Fruit fly (Drosophila melanogaster) whole organism, adult: ENCODE results near the gene Cyp12a4.

ENCODE experiments used
- CG11617 ChIP-seq: fragments of 200-800 bp; sonication (Bioruptor generic); optimal IDR thresholded peaks from 2 replicates; lab custom pipeline; 2017; ENCODE audit warnings: mild to moderate bottlenecking, missing biosample characterization, missing genetic modification reagents, missing genetic modification characterization
- CG12768 ChIP-seq: fragments of 200-800 bp; sonication (Bioruptor generic); optimal IDR thresholded peaks from 2 replicates; lab custom pipeline; 2017; ENCODE audit warnings: missing biosample characterization, missing genetic modification characterization, mild to moderate bottlenecking, moderate library complexity, missing genetic modification reagents
- CG14711 ChIP-seq: fragments of 200-800 bp; sonication (Bioruptor generic); optimal IDR thresholded peaks from 2 replicates; lab custom pipeline; 2018; ENCODE audit warnings: missing biosample characterization, mild to moderate bottlenecking, missing genetic modification characterization, moderate library complexity
- CG1620 ChIP-seq: fragments of 200-800 bp; sonication (Bioruptor generic); optimal IDR thresholded peaks from 2 replicates; lab custom pipeline; 2016; ENCODE audit warnings: missing biosample characterization, missing genetic modification characterization
- CG33017 ChIP-seq: fragments of 200-800 bp; sonication (Bioruptor generic); optimal IDR thresholded peaks from 2 replicates; lab custom pipeline; 2018; ENCODE audit warnings: missing biosample characterization, mild to moderate bottlenecking, missing genetic modification characterization, moderate library complexity
- CG5204 ChIP-seq: fragments of 200-800 bp; sonication (Bioruptor generic); optimal IDR thresholded peaks from 2 replicates; lab custom pipeline; 2016; ENCODE audit warnings: missing biosample characterization, missing genetic modification characterization
- CG7045 ChIP-seq: fragments of 200-800 bp; sonication (Bioruptor generic); optimal IDR thresholded peaks from 2 replicates; lab custom pipeline; 2017; ENCODE audit warnings: missing biosample characterization, mild to moderate bottlenecking, missing genetic modification characterization
- CG7101 ChIP-seq: fragments of 200-800 bp; sonication (Bioruptor generic); optimal IDR thresholded peaks from 2 replicates; lab custom pipeline; 2018; ENCODE audit warnings: missing biosample characterization, mild to moderate bottlenecking, missing genetic modification characterization, moderate library complexity
- Clk ChIP-seq: fragments of 200-800 bp; sonication (Bioruptor generic); optimal IDR thresholded peaks from 2 replicates; lab custom pipeline; 2017; ENCODE audit warnings: missing biosample characterization, missing genetic modification characterization
- Crg-1 ChIP-seq: fragments of 200-800 bp; sonication (Bioruptor generic); optimal IDR thresholded peaks from 2 replicates; lab custom pipeline; 2016; ENCODE audit warnings: missing biosample characterization, missing genetic modification characterization
- Hr96 ChIP-seq: fragments of 200-800 bp; sonication (Bioruptor generic); optimal IDR thresholded peaks from 2 replicates; lab custom pipeline; 2016; ENCODE audit warnings: missing biosample characterization, missing genetic modification characterization
- Mnt ChIP-seq: fragments of 200-800 bp; sonication (Bioruptor generic); optimal IDR thresholded peaks from 2 replicates; lab custom pipeline; 2016; ENCODE audit warnings: missing biosample characterization, mild to moderate bottlenecking, missing genetic modification characterization
- bab1 ChIP-seq: fragments of 200-800 bp; sonication (Bioruptor generic); optimal IDR thresholded peaks from 3 replicates; lab custom pipeline; 2019; ENCODE audit warnings: missing biosample characterization, mild to moderate bottlenecking, missing genetic modification characterization, moderate library complexity
- cic ChIP-seq: fragments of 200-800 bp; sonication (Bioruptor generic); optimal IDR thresholded peaks from 2 replicates; lab custom pipeline; 2017; ENCODE audit warnings: missing biosample characterization, mild to moderate bottlenecking, missing genetic modification characterization, moderate library complexity
- cnc ChIP-seq, 2 experiments: fragments of >200 bp; optimal IDR thresholded peaks; 2 replicates each; lab custom pipeline; 2017
- kay ChIP-seq: fragments of 200-800 bp; sonication (Bioruptor generic); peaks from one replicate; lab custom pipeline; 2016; ENCODE audit warnings: missing biosample characterization, missing genetic modification characterization, borderline replicate concordance
- ovo ChIP-seq: fragments of 200-800 bp; sonication (Bioruptor generic); optimal IDR thresholded peaks from 2 replicates; lab custom pipeline; 2016; ENCODE audit warnings: missing biosample characterization, missing genetic modification characterization
- pad ChIP-seq: fragments of 200-800 bp; sonication (Bioruptor generic); optimal IDR thresholded peaks from 3 replicates; lab custom pipeline; 2017; ENCODE audit warnings: missing biosample characterization, missing genetic modification characterization, mild to moderate bottlenecking, moderate library complexity, missing genetic modification reagents
- tj ChIP-seq: fragments of 200-800 bp; sonication (Bioruptor generic); optimal IDR thresholded peaks from 3 replicates; lab custom pipeline; 2017; ENCODE audit warnings: missing biosample characterization, mild to moderate bottlenecking, missing genetic modification characterization, moderate library complexity
- toe ChIP-seq: fragments of 200-800 bp; sonication (Bioruptor generic); optimal IDR thresholded peaks from 2 replicates; lab custom pipeline; 2016; ENCODE audit warnings: missing biosample characterization, missing genetic modification characterization

The Cyp12a4 gene

DNA sequence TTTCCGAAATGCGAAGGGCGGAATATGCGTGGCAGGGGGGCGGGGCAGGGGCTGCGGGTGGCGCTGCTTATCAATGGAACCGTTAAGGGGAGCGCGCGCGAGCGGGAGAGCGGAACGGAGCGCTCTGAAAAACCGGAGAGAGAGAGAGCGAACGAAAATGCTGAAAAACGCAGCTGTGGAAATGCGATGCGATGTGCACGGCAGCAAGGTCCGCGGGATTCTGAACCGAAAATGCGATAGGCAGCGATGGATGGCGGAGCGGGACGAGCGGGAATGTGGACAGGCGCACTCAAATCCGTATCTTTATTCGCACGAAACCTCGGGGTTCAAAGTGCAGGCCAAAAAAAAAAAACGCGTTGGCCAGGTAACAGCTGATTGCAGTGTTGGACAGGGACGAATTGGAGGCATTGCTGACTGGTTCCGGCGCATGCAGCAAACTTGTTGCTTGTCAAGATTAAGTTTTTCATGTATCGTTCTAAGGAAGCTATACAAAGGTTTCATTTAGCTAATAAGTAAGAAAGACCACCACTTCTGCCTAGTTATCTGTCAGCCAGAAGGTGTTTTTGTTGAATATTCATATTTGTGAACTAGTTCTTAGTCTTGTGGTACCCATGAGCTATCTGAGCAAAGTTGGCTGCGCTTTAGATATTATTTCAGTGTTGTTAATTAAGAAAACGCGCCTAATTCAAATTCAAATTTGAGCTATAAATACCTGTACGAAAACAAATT, 12.7 kb downstream of the Cyp12a4 start, which contains the start of gene Ppcs:
Ppcs (minus strand) TSS at position 400 of the 729 bp plus-strand sequence.
- peak; percentile 90 for TF ChIP-seq CG11617
- TF ChIP-seq CG5204 (GFP tag; lab: Kevin White, UChicago), result peak; percentile 90
- TF ChIP-seq CG33017 (tag; lab: Kevin White, UChicago), result peak; percentile 35
- peak; percentile 89 for TF ChIP-seq toe (GFP tag; lab: Kevin White, UChicago)
- TF ChIP-seq Mnt (GFP tag; lab: Kevin White, UChicago), result peak; percentile 91
- peak; percentile 60 for TF ChIP-seq kay
- TF ChIP-seq cnc (optimal IDR thresholded peaks at IDR 0.05; lab: Kevin White, UChicago), result no peak
- peak; percentile 90 for TF ChIP-seq cic (GFP tag; lab: Kevin White, UChicago)
- TF ChIP-seq Clk (GFP tag; lab: Kevin White, UChicago), result peak; percentile 84
- peak; percentile 78 for TF ChIP-seq CG7101 (tag; lab: Kevin White, UChicago)
- peak; percentile 94 for TF ChIP-seq CG12768 (GFP tag; lab: Kevin White, UChicago)
- peak; percentile 73 for TF ChIP-seq CG7045 (GFP tag; lab: Kevin White, UChicago)
- TF ChIP-seq tj (GFP tag; lab: Kevin White, UChicago), result peak; percentile 74
- peak; percentile 83 for TF ChIP-seq bab1 (GFP tag; lab: Kevin White, UChicago)
- TF ChIP-seq ovo (GFP tag; lab: Kevin White, UChicago), result peak; percentile 89
- peak; percentile 95 for TF ChIP-seq Crg-1
- peak; percentile 75 for TF ChIP-seq CG14711 (tag; lab: Kevin White, UChicago)
- TF ChIP-seq pad (GFP tag; lab: Kevin White, UChicago), result peak; percentile 81
- peak; percentile 87 for TF ChIP-seq CG1620 (GFP tag; lab: Kevin White, UChicago)
- TF ChIP-seq Hr96 (GFP tag; lab: Kevin White, UChicago), result peak; percentile 93

dm6 chr3R:19150856-19151651, 16.1 kb downstream of the Cyp12a4 start:
- TF ChIP-seq cnc (optimal IDR thresholded peaks at IDR 0.05; lab: Kevin White, UChicago), result no peak
- TF ChIP-seq CG11617, result no peak
- peak; percentile 39 for TF ChIP-seq kay
- no peak for TF ChIP-seq Hr96 (GFP tag; lab: Kevin White, UChicago)
- no peak for TF ChIP-seq CG1620 (GFP tag; lab: Kevin White, UChicago)
- TF ChIP-seq tj (GFP tag; lab: Kevin White, UChicago), result peak; percentile 14
- TF ChIP-seq CG14711 (tag; lab: Kevin White, UChicago), result no peak
- no peak for TF ChIP-seq ovo (GFP tag; lab: Kevin White, UChicago)

DNA sequence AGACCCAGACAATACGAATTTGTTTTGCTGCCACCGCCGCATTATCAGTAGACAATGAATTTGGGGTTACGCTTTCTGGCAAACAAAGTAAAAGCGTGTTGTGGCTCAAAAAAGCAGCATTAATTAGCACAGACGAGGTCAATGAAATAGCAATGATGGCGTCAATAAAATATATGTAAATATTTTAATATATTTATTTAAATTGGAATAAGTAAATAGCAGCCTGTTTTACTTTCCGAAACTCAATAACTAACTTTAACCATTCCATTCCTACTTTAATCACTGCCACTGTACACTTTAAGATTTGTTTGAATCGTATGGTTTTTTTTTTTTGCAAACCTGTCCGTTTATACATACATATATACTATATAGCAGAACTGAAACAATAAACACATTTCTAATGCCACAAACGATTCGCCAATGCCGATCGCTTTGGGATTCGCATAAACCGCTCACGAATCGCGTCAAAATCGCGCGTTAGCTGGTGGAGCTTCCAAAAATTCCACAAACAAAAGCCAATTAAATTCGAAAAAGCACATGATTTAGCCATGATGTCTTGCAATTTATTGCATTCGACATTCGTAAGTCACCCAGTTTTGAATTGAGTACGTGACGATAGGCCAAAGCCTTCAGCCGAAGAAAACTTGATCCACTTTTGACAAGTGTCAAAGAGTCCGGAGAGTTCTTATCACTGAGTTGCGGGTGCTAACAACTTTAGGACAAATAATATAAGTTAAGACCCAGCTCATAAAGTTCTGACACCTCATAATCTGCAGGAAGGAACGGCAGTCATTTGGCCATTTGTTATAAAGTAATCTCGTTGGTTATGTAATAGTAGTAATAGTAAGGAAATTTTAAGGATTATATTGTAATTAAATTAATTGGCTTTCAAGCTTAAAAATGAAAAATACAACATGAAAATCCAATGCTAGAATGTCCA, 17.2 kb downstream of the Cyp12a4 start:
- TF ChIP-seq kay (peak; percentile 69), CG7045 (GFP tag; lab: Kevin White, UChicago) (no peak), CG7101 (tag; lab: Kevin White, UChicago) (no peak), CG33017 (tag; lab: Kevin White, UChicago) (peak; percentile 19), tj (GFP tag; lab: Kevin White, UChicago) (no peak)

DNA sequence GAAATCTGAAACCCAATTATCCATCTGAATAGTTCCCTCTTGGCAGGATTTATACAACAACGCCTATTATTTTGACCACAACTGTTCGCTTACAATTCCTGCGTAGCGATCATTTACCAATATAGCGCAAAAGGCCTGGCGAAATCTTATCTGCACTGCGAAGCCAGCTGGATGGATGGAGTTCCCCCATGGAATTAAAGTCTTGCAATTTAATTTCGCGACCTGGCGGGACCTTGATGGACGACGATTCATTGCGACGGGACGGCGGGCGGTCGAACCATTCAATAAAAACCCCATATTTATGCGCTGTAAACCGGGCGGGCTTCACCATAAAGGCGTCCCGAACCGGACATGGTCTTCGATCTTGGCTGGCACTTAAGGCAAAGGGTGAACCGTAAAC, 17.9 kb downstream of the Cyp12a4 start:
- no peak for TF ChIP-seq CG11617
- no peak for TF ChIP-seq CG12768 (GFP tag; lab: Kevin White, UChicago)

DNA sequence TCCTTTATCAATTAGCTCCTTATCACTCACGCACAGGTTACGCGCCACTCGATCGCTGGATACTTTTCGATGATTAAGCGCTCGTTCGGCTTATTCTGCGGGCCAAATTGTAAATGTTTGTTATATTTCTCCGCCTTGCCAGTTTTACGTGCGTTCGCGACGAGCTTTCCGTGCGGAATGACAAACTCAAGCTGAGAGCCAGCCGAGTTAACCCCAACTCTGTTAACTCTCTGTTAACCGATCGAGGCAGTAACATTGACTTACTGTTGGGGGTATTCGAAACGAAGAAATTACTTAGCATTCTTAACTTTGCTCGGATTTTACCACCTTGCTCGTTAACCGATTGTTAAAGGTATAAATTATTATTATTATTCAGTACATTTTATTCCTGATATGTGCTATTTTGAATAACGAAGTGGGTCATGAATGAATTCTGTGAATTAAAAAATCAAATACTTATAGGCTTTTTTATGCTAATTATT, 18.6 kb downstream of the Cyp12a4 start, which contains the start of gene CG5835:
CG5835 (minus strand) TSS at position 185 of the 482 bp plus-strand sequence.
- no peak for TF ChIP-seq Hr96 (GFP tag; lab: Kevin White, UChicago)
- no peak for TF ChIP-seq Crg-1
- TF ChIP-seq cnc (optimal IDR thresholded peaks at IDR 0.05; lab: Kevin White, UChicago), result no peak
- peak; percentile 36 for TF ChIP-seq CG1620 (GFP tag; lab: Kevin White, UChicago)
- no peak for TF ChIP-seq CG33017 (tag; lab: Kevin White, UChicago)
- TF ChIP-seq pad (GFP tag; lab: Kevin White, UChicago), result peak; percentile 11
- TF ChIP-seq CG7101 (tag; lab: Kevin White, UChicago), result peak; percentile 34
- peak; percentile 58 for TF ChIP-seq Mnt (GFP tag; lab: Kevin White, UChicago)
- no peak for TF ChIP-seq CG12768 (GFP tag; lab: Kevin White, UChicago)
- peak; percentile 62 for TF ChIP-seq tj (GFP tag; lab: Kevin White, UChicago)
- peak; percentile 82 for TF ChIP-seq kay
- TF ChIP-seq cic (GFP tag; lab: Kevin White, UChicago), result no peak
- TF ChIP-seq CG14711 (tag; lab: Kevin White, UChicago), result peak; percentile 3
- no peak for TF ChIP-seq toe (GFP tag; lab: Kevin White, UChicago)
- TF ChIP-seq bab1 (GFP tag; lab: Kevin White, UChicago), result peak; percentile 46
- peak; percentile 15 for TF ChIP-seq CG11617
